Fruit fly (Drosophila melanogaster): Measurements from ENCODE around the gene smal.

DNA sequence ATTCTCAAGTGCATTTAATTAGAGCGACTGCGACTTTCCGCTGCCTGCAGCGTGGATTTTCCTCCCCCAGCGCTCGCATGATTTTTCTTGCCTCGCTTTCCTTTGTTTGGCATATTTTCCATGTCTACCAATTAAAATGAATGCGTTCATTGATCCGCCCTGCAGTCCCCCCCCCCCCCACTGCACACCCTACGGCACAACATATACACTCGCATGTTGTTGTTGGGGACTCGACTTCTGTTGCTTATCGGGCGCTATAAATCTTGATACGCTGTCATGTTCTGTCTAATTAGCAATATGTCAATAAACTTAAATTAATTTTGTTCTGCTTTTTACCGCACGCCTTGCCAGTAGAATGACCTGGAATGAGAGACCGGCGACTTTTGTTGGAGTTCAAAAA is 57.5 kb downstream of the smal start:
- TF ChIP-seq CG9948 (tag; optimal IDR thresholded peaks at IDR 0.05) (no peak), CG4496 (GFP tag; IDR thresholded peaks at IDR 0.05) (no peak), CG8159 (tag; optimal IDR thresholded peaks at IDR 0.05) (no peak)

Data from whole organism, pupa.